Fruit fly (Drosophila melanogaster) whole organism, prepupa: Measurements from ENCODE around the gene dUTPase.

ENCODE experiments used
- Blimp-1 ChIP-seq: fragments of 200-800 bp; sonication (Bioruptor generic); optimal IDR thresholded peaks from 3 replicates; lab custom pipeline; 2017; ENCODE audit warnings: missing biosample characterization, missing genetic modification characterization, mild to moderate bottlenecking, moderate library complexity, missing genetic modification reagents
- CG10669 ChIP-seq: fragments of 200-800 bp; sonication (Bioruptor generic); optimal IDR thresholded peaks from 3 replicates; lab custom pipeline; 2018; ENCODE audit warnings: missing biosample characterization, mild to moderate bottlenecking, missing genetic modification characterization, moderate library complexity
- CG11294 ChIP-seq: fragments of 200-800 bp; sonication (Bioruptor generic); IDR thresholded peaks from 2 replicates; pipeline ENCODE4 v1.3.6; 2022; ENCODE audit warnings: missing biosample characterization, missing genetic modification characterization
- CG11762 ChIP-seq: fragments of 200-800 bp; sonication (Bioruptor generic); optimal IDR thresholded peaks from 3 replicates; lab custom pipeline; 2016; ENCODE audit warnings: missing biosample characterization, missing genetic modification characterization; ENCODE audit not compliant: insufficient read depth
- CG11902 ChIP-seq: fragments of 200-800 bp; sonication (Bioruptor generic); optimal IDR thresholded peaks from 3 replicates; lab custom pipeline; 2016; ENCODE audit warnings: missing biosample characterization, missing genetic modification characterization
- CG15336 ChIP-seq: fragments of 200-800 bp; sonication (Bioruptor generic); IDR thresholded peaks from 2 replicates; pipeline ENCODE4 v1.3.6; 2022; ENCODE audit warnings: missing biosample characterization, missing genetic modification characterization
- CG1621 ChIP-seq: fragments of 200-800 bp; sonication (Bioruptor generic); optimal IDR thresholded peaks from 3 replicates; lab custom pipeline; 2018; ENCODE audit warnings: missing biosample characterization, mild to moderate bottlenecking, missing genetic modification characterization
- CG16779 ChIP-seq: fragments of 200-800 bp; sonication (Bioruptor generic); optimal IDR thresholded peaks from 3 replicates; lab custom pipeline; 2017; ENCODE audit warnings: missing biosample characterization, mild to moderate bottlenecking, missing genetic modification characterization
- CG31627 ChIP-seq: fragments of 200-800 bp; sonication (Bioruptor generic); optimal IDR thresholded peaks from 3 replicates; lab custom pipeline; 2016; ENCODE audit warnings: missing biosample characterization, missing genetic modification characterization
- CG32006 ChIP-seq: fragments of 200-800 bp; sonication (Bioruptor generic); optimal IDR thresholded peaks from 3 replicates; lab custom pipeline; 2017; ENCODE audit warnings: missing biosample characterization, mild to moderate bottlenecking, missing genetic modification characterization
- CG34406 ChIP-seq: fragments of 200-800 bp; sonication (Bioruptor generic); optimal IDR thresholded peaks from 3 replicates; lab custom pipeline; 2016; ENCODE audit warnings: missing biosample characterization, missing genetic modification characterization
- CG6163 ChIP-seq: fragments of 200-800 bp; sonication (Bioruptor generic); IDR thresholded peaks from 3 replicates; pipeline ENCODE4 v1.3.6; 2022; ENCODE audit warnings: missing biosample characterization, missing genetic modification characterization
- CG6276 ChIP-seq: fragments of 200-800 bp; sonication (Bioruptor generic); optimal IDR thresholded peaks from 2 replicates; lab custom pipeline; 2017; ENCODE audit warnings: missing biosample characterization, mild to moderate bottlenecking, missing genetic modification characterization
- CG6808 ChIP-seq: fragments of 200-800 bp; sonication (Bioruptor generic); optimal IDR thresholded peaks from 3 replicates; lab custom pipeline; 2017; ENCODE audit warnings: missing biosample characterization, missing genetic modification characterization, mild to moderate bottlenecking, moderate library complexity, missing genetic modification reagents
- CG7368 ChIP-seq: fragments of 200-800 bp; sonication (Bioruptor generic); optimal IDR thresholded peaks from 3 replicates; lab custom pipeline; 2016; ENCODE audit warnings: missing biosample characterization, missing genetic modification characterization
- CG8119 ChIP-seq: fragments of 200-800 bp; sonication (Bioruptor generic); IDR thresholded peaks from 3 replicates; pipeline ENCODE4 v1.3.6; 2022; ENCODE audit warnings: missing biosample characterization, missing genetic modification characterization
- CG8632 ChIP-seq: fragments of 200-800 bp; sonication (Bioruptor generic); optimal IDR thresholded peaks from 3 replicates; lab custom pipeline; 2016; ENCODE audit warnings: missing biosample characterization, missing genetic modification characterization
- CG9139 ChIP-seq: fragments of 200-800 bp; sonication (Bioruptor generic); optimal IDR thresholded peaks from 3 replicates; lab custom pipeline; 2017; ENCODE audit warnings: missing biosample characterization, mild to moderate bottlenecking, missing genetic modification characterization
- Eip75B ChIP-seq: fragments of 200-800 bp; sonication (Bioruptor generic); optimal IDR thresholded peaks from 3 replicates; lab custom pipeline; 2016; ENCODE audit warnings: missing biosample characterization, missing genetic modification characterization
- Eip78C ChIP-seq: fragments of 200-800 bp; sonication (Bioruptor generic); peaks from one replicate; lab custom pipeline; 2016; ENCODE audit warnings: missing biosample characterization, missing genetic modification characterization
- Eip93F ChIP-seq: fragments of 200-800 bp; sonication (Bioruptor generic); optimal IDR thresholded peaks from 2 replicates; lab custom pipeline; 2016; ENCODE audit warnings: missing biosample characterization, mild to moderate bottlenecking, missing genetic modification characterization
- Ets21C ChIP-seq: fragments of 200-800 bp; sonication (Bioruptor generic); optimal IDR thresholded peaks from 3 replicates; lab custom pipeline; 2016; ENCODE audit warnings: missing biosample characterization, missing genetic modification characterization
- Ets96B ChIP-seq: fragments of 200-800 bp; optimal IDR thresholded peaks from 2 replicates; lab custom pipeline; 2019; ENCODE audit warnings: missing biosample characterization, mild to moderate bottlenecking, missing genetic modification characterization, moderate library complexity
- Gug ChIP-seq: fragments of 200-800 bp; sonication (Bioruptor generic); IDR thresholded peaks from 2 replicates; pipeline ENCODE4 v1.3.6; 2022; ENCODE audit warnings: missing biosample characterization, missing genetic modification characterization
- Hr38 ChIP-seq: sonication (Bioruptor generic); optimal IDR thresholded peaks from 2 replicates; lab custom pipeline; 2016; ENCODE audit warnings: missing biosample characterization, missing genetic modification characterization
- Hr39 ChIP-seq: fragments of 200-800 bp; sonication (Bioruptor generic); optimal IDR thresholded peaks from 2 replicates; lab custom pipeline; 2016; ENCODE audit warnings: missing biosample characterization, missing genetic modification characterization
- Hr4 ChIP-seq: fragments of 200-800 bp; sonication (Bioruptor generic); optimal IDR thresholded peaks from 3 replicates; lab custom pipeline; 2016; ENCODE audit warnings: missing biosample characterization, missing genetic modification characterization
- Lpt ChIP-seq: fragments of 200-800 bp; sonication (Bioruptor generic); optimal IDR thresholded peaks from 3 replicates; lab custom pipeline; 2016; ENCODE audit warnings: missing biosample characterization, missing genetic modification characterization
- Met ChIP-seq: fragments of 200-800 bp; sonication (Bioruptor generic); optimal IDR thresholded peaks from 3 replicates; lab custom pipeline; 2016; ENCODE audit warnings: missing biosample characterization, missing genetic modification characterization
- OdsH ChIP-seq: fragments of 200-800 bp; sonication (Bioruptor generic); optimal IDR thresholded peaks from 3 replicates; lab custom pipeline; 2016; ENCODE audit warnings: missing biosample characterization, missing genetic modification characterization
- Smox ChIP-seq: fragments of 200-800 bp; sonication (Bioruptor generic); optimal IDR thresholded peaks from 3 replicates; lab custom pipeline; 2016; ENCODE audit warnings: missing biosample characterization, missing genetic modification characterization
- Sox102F ChIP-seq: fragments of 200-800 bp; sonication (Bioruptor generic); optimal IDR thresholded peaks from 2 replicates; lab custom pipeline; 2016; ENCODE audit warnings: missing biosample characterization, mild to moderate bottlenecking, missing genetic modification characterization
- Sox14 ChIP-seq: fragments of 200-800 bp; sonication (Bioruptor generic); optimal IDR thresholded peaks from 3 replicates; lab custom pipeline; 2016; ENCODE audit warnings: missing biosample characterization, missing genetic modification characterization
- achi ChIP-seq: fragments of 200-800 bp; sonication (Bioruptor generic); optimal IDR thresholded peaks from 3 replicates; lab custom pipeline; 2016; ENCODE audit warnings: missing biosample characterization, missing genetic modification characterization
- cyc ChIP-seq: fragments of 200-800 bp; sonication (Bioruptor generic); optimal IDR thresholded peaks from 3 replicates; lab custom pipeline; 2016; ENCODE audit warnings: missing biosample characterization, missing genetic modification characterization
- dac ChIP-seq: fragments of 200-800 bp; sonication (Bioruptor generic); optimal IDR thresholded peaks from 2 replicates; lab custom pipeline; 2017; ENCODE audit warnings: missing biosample characterization, mild to moderate bottlenecking, missing genetic modification characterization
- dsx ChIP-seq: fragments of 200-800 bp; optimal IDR thresholded peaks from 3 replicates; lab custom pipeline; 2019; ENCODE audit warnings: missing biosample characterization, mild to moderate bottlenecking, missing genetic modification characterization, moderate library complexity; ENCODE audit not compliant: poor library complexity, severe bottlenecking
- eg ChIP-seq: fragments of 200-800 bp; sonication (Bioruptor generic); IDR thresholded peaks from 3 replicates; pipeline ENCODE4 v1.3.6; 2022; ENCODE audit warnings: missing biosample characterization, missing genetic modification characterization
- esn ChIP-seq: fragments of 200-800 bp; sonication (Bioruptor generic); optimal IDR thresholded peaks from 2 replicates; lab custom pipeline; 2016; ENCODE audit warnings: missing biosample characterization, mild to moderate bottlenecking, missing genetic modification characterization, moderate library complexity
- fd59A ChIP-seq: fragments of 200-800 bp; sonication (Bioruptor generic); optimal IDR thresholded peaks from 2 replicates; lab custom pipeline; 2017; ENCODE audit warnings: missing biosample characterization, mild to moderate bottlenecking, missing genetic modification characterization, missing genetic modification reagents
- net ChIP-seq: fragments of 200-800 bp; sonication (Bioruptor generic); optimal IDR thresholded peaks from 3 replicates; lab custom pipeline; 2016; ENCODE audit warnings: missing biosample characterization, missing genetic modification characterization
- pdm3 ChIP-seq: fragments of 200-800 bp; sonication (Bioruptor generic); optimal IDR thresholded peaks from 3 replicates; lab custom pipeline; 2016; ENCODE audit warnings: missing biosample characterization, missing genetic modification characterization
- salr ChIP-seq, 2 experiments: fragments of 200-800 bp; sonication (Bioruptor generic); optimal IDR thresholded peaks; 3 replicates each; lab custom pipeline; 2016 to 2018; ENCODE audit warnings: missing biosample characterization in 2 of 2, missing genetic modification characterization in 2 of 2, mild to moderate bottlenecking in 1 of 2
- spab ChIP-seq: fragments of 200-800 bp; sonication (Bioruptor generic); optimal IDR thresholded peaks from 2 replicates; lab custom pipeline; 2017; ENCODE audit warnings: missing biosample characterization, mild to moderate bottlenecking, missing genetic modification characterization, missing genetic modification reagents
- ss ChIP-seq, 2 experiments: fragments of 200-800 bp; sonication (Bioruptor generic); optimal IDR thresholded peaks; 2 replicates in 1 of 2; 3 replicates in 1 of 2; lab custom pipeline; 2017 to 2018; ENCODE audit warnings: mild to moderate bottlenecking in 2 of 2, missing biosample characterization in 2 of 2, missing genetic modification characterization in 2 of 2, moderate library complexity in 1 of 2
- svp ChIP-seq: fragments of 200-800 bp; sonication (Bioruptor generic); peaks from one replicate; lab custom pipeline; 2016; ENCODE audit warnings: missing biosample characterization, missing genetic modification characterization
- topi ChIP-seq: fragments of 200-800 bp; sonication (Bioruptor generic); optimal IDR thresholded peaks from 3 replicates; lab custom pipeline; 2016; ENCODE audit warnings: missing biosample characterization, missing genetic modification characterization

Gene dUTPase

DNA sequence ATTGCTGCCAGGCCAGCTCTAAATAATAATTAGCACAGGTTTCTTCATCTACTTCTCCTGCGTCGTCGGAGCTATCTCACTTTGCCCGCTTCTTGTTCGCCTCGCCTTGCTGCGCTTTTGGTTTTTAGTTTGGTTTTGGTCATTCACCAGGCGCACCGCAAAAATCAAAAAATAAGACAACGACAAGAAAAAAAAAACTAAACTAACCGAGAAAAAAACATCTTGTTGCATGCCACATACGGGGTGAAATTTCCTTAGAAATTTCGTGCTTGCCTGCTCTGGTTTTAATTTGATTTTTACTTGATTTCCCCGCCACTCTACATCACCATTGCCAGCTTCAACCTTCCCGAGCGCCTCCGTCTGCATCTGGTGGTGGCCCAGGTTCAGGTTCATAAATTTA lies 30.7 kb downstream of the dUTPase start:
- TF ChIP-seq CG8119 (GFP tag; lab: Robert Waterston, UW) (peak; percentile 43; the same call in 1 of the 3 replicates), svp (GFP tag; lab: Kevin White, UChicago) (no peak), CG32006 (GFP tag; lab: Kevin White, UChicago) (peak; percentile 12), CG15336 (GFP tag; lab: Robert Waterston, UW) (peak; percentile 41), CG6276 (GFP tag; lab: Kevin White, UChicago) (peak; percentile 55), CG10669 (no peak), eg (GFP tag; lab: Robert Waterston, UW) (peak; percentile 53; the same call in 1 of the 3 replicates), Gug (no peak), salr (GFP tag; optimal IDR thresholded peaks at IDR 0.05; lab: Kevin White, UChicago) (no peak), CG31627 (GFP tag; lab: Kevin White, UChicago) (no peak)

DNA sequence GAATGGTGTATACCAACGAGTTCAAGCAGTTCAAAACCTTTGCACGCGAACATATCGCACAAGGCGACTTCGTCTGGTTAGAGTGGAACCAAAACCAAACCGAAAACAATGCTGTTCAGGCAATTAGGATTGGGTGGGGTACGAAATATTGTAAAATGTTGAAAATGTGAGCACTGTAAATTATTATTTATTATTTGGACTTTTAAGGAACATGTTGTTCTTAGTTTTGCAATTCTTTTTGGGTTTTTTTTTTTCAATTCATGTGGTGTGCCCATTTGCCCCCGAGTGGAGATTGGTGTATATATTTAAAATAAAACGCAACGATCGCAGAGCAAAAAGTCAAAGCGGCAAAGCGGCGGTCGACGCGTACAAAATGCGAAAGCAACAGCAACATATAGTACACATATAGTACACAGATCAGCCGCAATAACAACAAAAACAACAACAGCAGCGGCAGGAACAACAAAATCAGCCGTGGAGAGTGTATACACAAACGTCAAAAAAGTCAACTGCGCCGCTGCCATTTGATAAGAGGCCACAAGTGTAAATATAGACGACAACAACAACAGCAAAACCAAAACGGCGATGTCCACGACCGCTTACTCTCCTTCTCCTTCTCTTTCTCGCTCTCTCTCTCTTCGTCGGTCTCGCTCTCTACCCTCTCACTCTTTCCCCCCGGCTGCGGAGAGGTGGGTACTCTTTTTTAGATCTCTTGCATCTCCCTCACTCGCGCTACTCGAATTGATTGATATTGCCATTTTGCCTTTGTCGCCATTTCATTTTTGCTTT lies 33.8 kb downstream of the dUTPase start:
- no peak for TF ChIP-seq CG9139 (GFP tag; lab: Kevin White, UChicago)
- TF ChIP-seq Sox102F (GFP tag; lab: Kevin White, UChicago) = peak; percentile 82
- TF ChIP-seq Sox14 (GFP tag; lab: Kevin White, UChicago) = peak; percentile 66
- TF ChIP-seq CG11294 (GFP tag; lab: Robert Waterston, UW) = no peak; the same call in 1 of the 2 replicates
- TF ChIP-seq CG31627 (GFP tag; lab: Kevin White, UChicago) = peak; percentile 83
- TF ChIP-seq fd59A = no peak
- no peak for TF ChIP-seq dac
- peak; percentile 79 for TF ChIP-seq Eip78C
- peak; percentile 4 for TF ChIP-seq CG7368 (GFP tag; lab: Kevin White, UChicago)
- peak in 1 of 2 experiments; percentile 37 for TF ChIP-seq salr (GFP tag; optimal IDR thresholded peaks at IDR 0.05; lab: Kevin White, UChicago)
- TF ChIP-seq Eip75B (GFP tag; lab: Kevin White, UChicago) = peak; percentile 32
- TF ChIP-seq Eip93F = peak; percentile 66
- TF ChIP-seq Hr39 (GFP tag; lab: Kevin White, UChicago) = peak; percentile 80
- peak; percentile 41 for TF ChIP-seq CG11762 (GFP tag; lab: Kevin White, UChicago)
- peak; percentile 51 for TF ChIP-seq Gug
- TF ChIP-seq net (GFP tag; lab: Kevin White, UChicago) = peak; percentile 52
- peak; percentile 67 for TF ChIP-seq topi (GFP tag; lab: Kevin White, UChicago)
- TF ChIP-seq Lpt (GFP tag; lab: Kevin White, UChicago) = peak; percentile 66
- TF ChIP-seq esn (GFP tag; lab: Kevin White, UChicago) = peak; percentile 86
- peak; percentile 41 for TF ChIP-seq Hr4 (GFP tag; lab: Kevin White, UChicago)
- TF ChIP-seq spab (GFP tag; lab: Kevin White, UChicago) = peak; percentile 30
- TF ChIP-seq CG6163 (GFP tag; lab: Robert Waterston, UW) = peak; percentile 79
- TF ChIP-seq OdsH = peak; percentile 78
- peak; percentile 53 for TF ChIP-seq CG6808 (GFP tag; lab: Kevin White, UChicago)
- peak; percentile 44 to 61 for TF ChIP-seq ss (GFP tag; optimal IDR thresholded peaks at IDR 0.05; lab: Kevin White, UChicago)
- TF ChIP-seq CG11902 = peak; percentile 49
- peak; percentile 39 for TF ChIP-seq CG1621
- TF ChIP-seq CG32006 (GFP tag; lab: Kevin White, UChicago) = peak; percentile 75
- TF ChIP-seq achi (GFP tag; lab: Kevin White, UChicago) = peak; percentile 63
- peak; percentile 66 for TF ChIP-seq CG16779
- peak; percentile 64 for TF ChIP-seq cyc (GFP tag; lab: Kevin White, UChicago)
- TF ChIP-seq Met = peak; percentile 82
- TF ChIP-seq CG15336 (GFP tag; lab: Robert Waterston, UW) = peak; percentile 81
- TF ChIP-seq Ets96B (tag; lab: Kevin White, UChicago) = peak; percentile 35
- TF ChIP-seq Ets21C (GFP tag; lab: Kevin White, UChicago) = peak; percentile 69
- no peak for TF ChIP-seq Hr38 (GFP tag; lab: Kevin White, UChicago)
- peak; percentile 6 for TF ChIP-seq CG10669
- TF ChIP-seq Smox (GFP tag; lab: Kevin White, UChicago) = peak; percentile 85
- TF ChIP-seq pdm3 (GFP tag; lab: Kevin White, UChicago) = peak; percentile 79
- peak; percentile 99 for TF ChIP-seq svp (GFP tag; lab: Kevin White, UChicago)
- TF ChIP-seq dsx (GFP tag; lab: Kevin White, UChicago) = peak; percentile 48
- no peak for TF ChIP-seq Blimp-1 (GFP tag; lab: Kevin White, UChicago)
- peak; percentile 75 for TF ChIP-seq CG34406
- peak; percentile 47 for TF ChIP-seq CG8632 (GFP tag; lab: Kevin White, UChicago)
